Worm (Caenorhabditis elegans) whole organism, L2 larva: ENCODE measurements around the gene irld-45.

ENCODE experiments used
- ama-1 ChIP-seq: fragments of 150-350 bp; optimal IDR thresholded peaks from 2 replicates; lab custom pipeline; 2018; ENCODE audit warnings: inconsistent platforms
- ceh-16 ChIP-seq: fragments of 150-350 bp; optimal IDR thresholded peaks from 2 replicates; lab custom pipeline; 2014; ENCODE audit warnings: missing biosample characterization, missing genetic modification characterization
- egl-27 ChIP-seq: sonication (generic microtip); optimal IDR thresholded peaks from 3 replicates; lab custom pipeline; 2017; ENCODE audit warnings: missing biosample characterization, missing genetic modification reagents, missing genetic modification characterization
- mdl-1 ChIP-seq, 2 experiments: fragments of 150-350 bp in 1 of 2; sonication (generic microtip) in 1 of 2; optimal IDR thresholded peaks; 2 replicates each; lab custom pipeline; 2017; ENCODE audit warnings: missing biosample characterization in 2 of 2, missing genetic modification characterization in 2 of 2
- nhr-10 ChIP-seq: sonication (generic microtip); optimal IDR thresholded peaks from 2 replicates; lab custom pipeline; 2017; ENCODE audit warnings: missing biosample characterization, missing genetic modification characterization
- nhr-12 ChIP-seq: fragments of 150-350 bp; optimal IDR thresholded peaks from 2 replicates; lab custom pipeline; 2014; ENCODE audit warnings: missing biosample characterization, missing genetic modification characterization
- nhr-77 ChIP-seq: fragments of 150-350 bp; optimal IDR thresholded peaks from 2 replicates; lab custom pipeline; 2014; ENCODE audit warnings: missing biosample characterization, missing genetic modification characterization
- sem-4 ChIP-seq: fragments of 150-350 bp; optimal IDR thresholded peaks from 2 replicates; lab custom pipeline; 2014; ENCODE audit warnings: missing biosample characterization, missing genetic modification reagents, missing genetic modification characterization
- skn-1 ChIP-seq: sonication (generic microtip); optimal IDR thresholded peaks from 2 replicates; lab custom pipeline; 2017; ENCODE audit warnings: missing biosample characterization, missing genetic modification characterization
- unc-55 ChIP-seq: fragments of 150-350 bp; sonication (generic microtip); optimal IDR thresholded peaks from 3 replicates; lab custom pipeline; 2014; ENCODE audit warnings: missing biosample characterization, missing genetic modification reagents, missing genetic modification characterization
- zag-1 ChIP-seq: fragments of 150-350 bp; optimal IDR thresholded peaks from 2 replicates; lab custom pipeline; 2014; ENCODE audit warnings: missing biosample characterization, missing genetic modification characterization

ce11 chrV:1626720-1627119, 21.4 kb upstream of the irld-45 start, which contains the start of gene nhr-237:
- TF ChIP-seq unc-55 (GFP tag; lab: Kevin White, UChicago) (no peak), nhr-12 (no peak), ama-1 (lab: Kevin White, UChicago) (no peak), nhr-77 (tag; lab: Kevin White, UChicago) (no peak), skn-1 (no peak), sem-4 (tag; lab: Kevin White, UChicago) (no peak), egl-27 (no peak), mdl-1 (tag; optimal IDR thresholded peaks at IDR 0.05; lab: Kevin White, UChicago) (no peak), ceh-16 (tag; lab: Kevin White, UChicago) (no peak), nhr-10 (tag; lab: Kevin White, UChicago) (no peak), zag-1 (tag; lab: Kevin White, UChicago) (no peak)
